Worm (Caenorhabditis elegans) whole organism, young adult: ENCODE measurements around the gene Y77E11A.23.

Experiments used
- B0019.2 ChIP-seq: fragments of 200-800 bp; sonication (Bioruptor generic); conservative IDR thresholded peaks from 2 replicates; pipeline ENCODE4 v1.3.6; 2022; ENCODE audit warnings: missing genetic modification reagents, missing genetic modification characterization, missing compliant biosample characterization
- B0035.1 ChIP-seq: sonication (generic microtip); optimal IDR thresholded peaks from 2 replicates; lab custom pipeline; 2016; ENCODE audit warnings: missing genetic modification characterization, mild to moderate bottlenecking, missing compliant biosample characterization, missing genotype, missing genetic modification reagents
- B0261.1 ChIP-seq: sonication (generic microtip); optimal IDR thresholded peaks from 2 replicates; lab custom pipeline; 2016; ENCODE audit warnings: mild to moderate bottlenecking, missing genetic modification characterization, moderate library complexity, missing compliant biosample characterization
- F39B2.1 ChIP-seq: fragments of 200-800 bp; sonication (Bioruptor generic); IDR thresholded peaks from 2 replicates; pipeline ENCODE4 v1.3.6; 2022; ENCODE audit warnings: missing genetic modification reagents, missing genetic modification characterization, missing compliant biosample characterization
- ZK185.1 ChIP-seq: sonication (generic microtip); optimal IDR thresholded peaks from 2 replicates; lab custom pipeline; 2016; ENCODE audit warnings: mild to moderate bottlenecking, missing genetic modification characterization, missing compliant biosample characterization; ENCODE audit not compliant: poor library complexity, severe bottlenecking
- ama-1 ChIP-seq, 3 experiments: fragments of 150-350 bp in 1 of 3; sonication (generic microtip) in 2 of 3; optimal IDR thresholded peaks; 2 replicates each; lab custom pipeline; 2014 to 2018; ENCODE audit warnings: missing biosample characterization in 2 of 3, missing genetic modification characterization in 2 of 3, missing genetic modification reagents in 2 of 3
- aptf-2 ChIP-seq: fragments of 200-800 bp; sonication (Bioruptor generic); conservative IDR thresholded peaks from 2 replicates; pipeline ENCODE4 v1.3.6; 2022; ENCODE audit warnings: missing genetic modification reagents, missing genetic modification characterization, missing compliant biosample characterization
- ccch-3 ChIP-seq: fragments of 200-800 bp; sonication (Bioruptor generic); optimal IDR thresholded peaks from 2 replicates; lab custom pipeline; 2018; ENCODE audit warnings: mild to moderate bottlenecking, missing genetic modification characterization, missing compliant biosample characterization
- ceh-27 ChIP-seq: fragments of 200-800 bp; sonication (Bioruptor generic); optimal IDR thresholded peaks from 2 replicates; lab custom pipeline; 2018; ENCODE audit warnings: mild to moderate bottlenecking, missing genetic modification characterization, moderate library complexity, missing compliant biosample characterization
- chd-7 ChIP-seq: sonication (generic microtip); optimal IDR thresholded peaks from 2 replicates; lab custom pipeline; 2016; ENCODE audit warnings: mild to moderate bottlenecking, missing genetic modification characterization, moderate library complexity, missing compliant biosample characterization
- dox-1 ChIP-seq: fragments of 200-800 bp; sonication (Bioruptor generic); IDR thresholded peaks from 2 replicates; pipeline ENCODE4 v1.3.6; 2022; ENCODE audit warnings: missing genetic modification reagents, missing genetic modification characterization, missing compliant biosample characterization
- him-1 ChIP-seq: sonication (generic microtip); optimal IDR thresholded peaks from 2 replicates; lab custom pipeline; 2016; ENCODE audit warnings: missing genotype, missing genetic modification reagents, missing genetic modification characterization, missing compliant biosample characterization
- hmg-1.2 ChIP-seq: fragments of 200-800 bp; sonication (Bioruptor generic); IDR thresholded peaks from 2 replicates; pipeline ENCODE4 v1.3.6; 2022; ENCODE audit warnings: missing genetic modification reagents, missing genetic modification characterization, missing compliant biosample characterization
- mxl-1 ChIP-seq: sonication (generic microtip); optimal IDR thresholded peaks from 2 replicates; lab custom pipeline; 2016; ENCODE audit warnings: missing genetic modification characterization, missing compliant biosample characterization
- nfya-2 ChIP-seq: fragments of 200-800 bp; sonication (Bioruptor generic); IDR thresholded peaks from 2 replicates; pipeline ENCODE4 v1.3.6; 2022; ENCODE audit warnings: missing genetic modification reagents, missing genetic modification characterization, missing compliant biosample characterization
- rpc-1 ChIP-seq, 2 experiments: fragments of 150-350 bp in 1 of 2; sonication (generic microtip) in 1 of 2; optimal IDR thresholded peaks; 2 replicates each; lab custom pipeline; 2014 to 2018; ENCODE audit warnings: missing biosample characterization in 1 of 2, missing genetic modification characterization in 1 of 2, missing genetic modification reagents in 1 of 2, missing genotype in 1 of 2
- snpc-1.3 ChIP-seq: sonication (generic microtip); optimal IDR thresholded peaks from 2 replicates; lab custom pipeline; 2017; ENCODE audit warnings: missing genetic modification characterization, mild to moderate bottlenecking, missing compliant biosample characterization, antibody characterized with exemption, moderate library complexity, missing genotype, missing genetic modification reagents; ENCODE audit not compliant: insufficient read depth
- snpc-4 ChIP-seq, 5 experiments: fragments of 150-350 bp in 1 of 5; sonication (generic microtip) in 4 of 5; optimal IDR thresholded peaks; 2 replicates each; lab custom pipeline; 2014 to 2018; ENCODE audit warnings: missing genetic modification characterization in 5 of 5, missing biosample characterization in 3 of 5, antibody characterized with exemption in 2 of 5, mild to moderate bottlenecking in 2 of 5, missing compliant biosample characterization in 2 of 5, missing genotype in 2 of 5, moderate library complexity in 2 of 5, missing genetic modification reagents in 1 of 5
- tbp1 ChIP-seq: fragments of 200-800 bp; sonication (Bioruptor generic); optimal IDR thresholded peaks from 2 replicates; lab custom pipeline; 2018; ENCODE audit warnings: mild to moderate bottlenecking, missing genetic modification characterization, missing compliant biosample characterization
- unc-130 ChIP-seq: sonication (generic microtip); optimal IDR thresholded peaks from 2 replicates; lab custom pipeline; 2016; ENCODE audit warnings: missing genetic modification reagents, missing genetic modification characterization, missing compliant biosample characterization
- zfh-2 ChIP-seq: fragments of 200-800 bp; sonication (Bioruptor generic); conservative IDR thresholded peaks from 2 replicates; pipeline ENCODE4 v1.3.6; 2022; ENCODE audit warnings: missing genetic modification reagents, missing genetic modification characterization, missing compliant biosample characterization
- ztf-18 ChIP-seq: sonication (generic microtip); optimal IDR thresholded peaks from 2 replicates; lab custom pipeline; 2016; ENCODE audit warnings: missing genotype, mild to moderate bottlenecking, missing genetic modification characterization, missing compliant biosample characterization
- ztf-26 ChIP-seq: sonication (generic microtip); optimal IDR thresholded peaks from 2 replicates; lab custom pipeline; 2017; ENCODE audit warnings: missing genetic modification characterization, missing compliant biosample characterization
- ztf-6 ChIP-seq: fragments of 200-800 bp; sonication (Bioruptor generic); IDR thresholded peaks from 2 replicates; pipeline ENCODE4 v1.3.6; 2022; ENCODE audit warnings: missing genetic modification reagents, missing genetic modification characterization, missing compliant biosample characterization

Y77E11A.23 gene

DNA sequence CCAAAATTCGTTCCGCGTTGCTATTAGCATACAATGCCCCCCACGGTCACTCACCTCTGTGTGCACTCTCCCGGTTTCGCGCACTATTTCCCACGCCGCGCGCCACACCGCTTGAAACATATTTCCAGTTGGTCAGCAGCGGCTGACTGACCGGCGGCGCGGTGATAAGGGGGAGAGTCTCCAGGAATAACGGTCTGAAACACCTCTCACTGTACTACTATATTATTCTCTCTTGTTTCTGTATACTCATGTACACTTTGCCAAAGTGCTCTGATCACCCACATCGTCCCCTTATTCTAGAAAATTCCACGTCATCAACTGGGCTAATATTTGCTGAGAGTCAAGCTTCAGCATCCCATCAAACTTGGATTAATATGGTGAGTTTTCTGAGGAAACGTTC, 44.3 kb downstream of the Y77E11A.23 start, which contains the start of gene nhr-41:
Gene nhr-41 (plus strand): TSS at position 301 of the 400 bp plus-strand sequence.
- TF ChIP-seq ztf-18 (tag; lab: Kevin White, UChicago) (no peak), dox-1 (GFP tag; lab: Robert Waterston, UW) (0 out of 2 replicates have a peak, but pooled peaks have one; percentile 10), B0019.2 (GFP tag; lab: Robert Waterston, UW) (no peak), snpc-1.3 (tag; lab: Kevin White, UChicago) (no peak), ccch-3 (GFP tag; lab: Kevin White, UChicago) (no peak), ZK185.1 (no peak), ceh-27 (GFP tag; lab: Kevin White, UChicago) (no peak), zfh-2 (GFP tag; lab: Robert Waterston, UW) (peak; percentile 61; the same call in 1 of the 2 replicates), hmg-1.2 (peak; percentile 15; the same call in 1 of the 2 replicates), ztf-26 (tag; lab: Kevin White, UChicago) (no peak), him-1 (tag; lab: Kevin White, UChicago) (no peak), nfya-2 (GFP tag; lab: Robert Waterston, UW) (no peak)

DNA sequence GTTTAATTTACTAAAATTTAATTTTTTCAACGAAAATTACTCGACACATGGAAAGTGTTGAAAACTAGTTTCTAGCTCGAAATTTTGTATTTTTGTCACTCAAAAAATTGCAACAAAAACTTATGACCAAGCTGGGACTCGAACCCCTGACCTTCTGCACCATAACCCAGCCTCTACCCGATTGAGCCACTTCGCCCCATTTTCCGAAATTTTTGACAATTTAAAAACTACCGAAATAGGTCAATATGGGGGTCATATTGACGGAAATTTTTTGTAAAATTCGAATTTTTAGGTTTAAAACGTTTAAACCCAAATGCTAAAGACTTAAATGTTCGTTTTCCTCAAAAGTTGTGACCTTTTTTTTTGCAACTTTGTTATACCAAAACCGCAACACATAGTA, 44.7 kb downstream of the Y77E11A.23 start:
- TF ChIP-seq mxl-1 (tag; lab: Kevin White, UChicago) (no peak), B0261.1 (tag; lab: Kevin White, UChicago) (peak; percentile 45), unc-130 (GFP tag; lab: Kevin White, UChicago) (no peak), tbp1 (peak; percentile 68), rpc-1 (optimal IDR thresholded peaks at IDR 0.05; lab: Kevin White, UChicago) (peak; percentile 16), rpc-1 (tag; optimal IDR thresholded peaks at IDR 0.05; lab: Kevin White, UChicago) (peak; percentile 57)

DNA sequence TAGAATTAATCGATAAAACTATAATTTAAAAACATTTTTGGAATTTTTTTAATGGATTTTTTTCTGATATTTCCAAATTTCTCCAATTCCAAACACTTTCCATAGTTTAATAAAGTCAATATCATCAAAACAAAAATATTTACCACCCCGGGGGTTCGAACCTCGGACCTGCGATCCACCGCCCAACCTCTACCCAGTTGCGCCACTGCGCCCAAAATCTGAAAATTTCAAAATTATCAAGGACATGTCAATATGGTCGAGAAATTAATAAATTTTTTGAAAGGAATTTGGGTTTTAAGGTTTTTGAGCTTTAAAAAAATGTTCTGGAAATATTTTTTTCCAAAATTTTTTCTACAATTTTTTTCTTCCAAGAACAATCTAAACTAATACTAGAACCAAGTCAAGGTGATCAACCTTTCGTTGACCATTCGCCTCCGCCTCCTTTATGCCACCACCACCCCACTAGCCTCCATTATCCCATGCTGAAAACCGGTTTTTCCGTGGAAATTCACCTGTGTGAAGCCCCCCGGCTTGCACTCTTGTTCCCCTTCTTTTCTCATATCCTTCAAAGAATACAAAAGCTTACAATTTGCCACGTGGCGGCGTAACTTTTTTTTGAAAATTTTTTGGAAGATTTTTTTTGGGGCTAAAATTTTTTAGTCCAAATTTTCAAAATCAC, 48.4 kb downstream of the Y77E11A.23 start:
- TF ChIP-seq rpc-1 (optimal IDR thresholded peaks at IDR 0.05; lab: Kevin White, UChicago) = peak; percentile 36
- TF ChIP-seq rpc-1 (tag; optimal IDR thresholded peaks at IDR 0.05; lab: Kevin White, UChicago) = peak; percentile 65
- TF ChIP-seq tbp1 = peak; percentile 79
- no peak for TF ChIP-seq ztf-6 (GFP tag; lab: Robert Waterston, UW)
- TF ChIP-seq B0261.1 (tag; lab: Kevin White, UChicago) = peak; percentile 41
- TF ChIP-seq, all 124 proteins: peak for 3

DNA sequence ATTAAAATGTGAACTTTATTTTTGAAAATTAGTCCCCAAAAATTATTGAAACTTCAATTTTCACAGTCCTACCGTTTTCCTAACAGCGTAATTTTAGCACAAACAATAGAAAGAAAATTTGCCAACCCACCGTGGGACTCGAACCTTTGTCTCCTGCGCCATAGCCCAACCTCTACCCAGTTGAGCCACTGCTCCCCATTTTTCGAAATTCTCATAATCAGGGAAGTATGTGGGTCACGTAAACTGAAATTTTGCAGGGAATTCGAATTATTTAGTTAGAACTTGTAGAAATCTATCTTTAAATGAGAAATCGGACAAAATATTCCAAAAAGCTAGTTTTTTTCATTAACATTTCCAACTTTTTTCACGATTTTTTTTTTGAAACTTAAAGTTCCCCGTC, 49.8 kb downstream of the Y77E11A.23 start:
- TF ChIP-seq aptf-2 (GFP tag; lab: Robert Waterston, UW) (no peak), rpc-1 (optimal IDR thresholded peaks at IDR 0.05; lab: Kevin White, UChicago) (peak; percentile 8), rpc-1 (tag; optimal IDR thresholded peaks at IDR 0.05; lab: Kevin White, UChicago) (peak; percentile 52), ama-1 (optimal IDR thresholded peaks at IDR 0.05; lab: Kevin White, UChicago) (no peak), ama-1 (GFP tag; optimal IDR thresholded peaks at IDR 0.05; lab: Kevin White, UChicago) (no peak), tbp1 (peak; percentile 70), F39B2.1 (GFP tag; lab: Robert Waterston, UW) (no peak), snpc-4 (GFP tag; optimal IDR thresholded peaks at IDR 0.05; lab: Kevin White, UChicago) (no peak), snpc-4 (tag; optimal IDR thresholded peaks at IDR 0.05; lab: Kevin White, UChicago) (no peak), B0035.1 (tag; lab: Kevin White, UChicago) (no peak), B0261.1 (tag; lab: Kevin White, UChicago) (peak; percentile 16), chd-7 (tag; lab: Kevin White, UChicago) (no peak)
